Fruit fly (Drosophila melanogaster) Kc167 (cell line): Measurements from ENCODE around the gene Spps.

Experiments
- Myc ChIP-seq: fragments of >200 bp; optimal IDR thresholded peaks from 2 replicates; lab custom pipeline; 2017; ENCODE audit warnings: missing external identifiers
- psq ChIP-seq: fragments of >200 bp; optimal IDR thresholded peaks from 2 replicates; lab custom pipeline; 2017; ENCODE audit warnings: missing external identifiers

DNA sequence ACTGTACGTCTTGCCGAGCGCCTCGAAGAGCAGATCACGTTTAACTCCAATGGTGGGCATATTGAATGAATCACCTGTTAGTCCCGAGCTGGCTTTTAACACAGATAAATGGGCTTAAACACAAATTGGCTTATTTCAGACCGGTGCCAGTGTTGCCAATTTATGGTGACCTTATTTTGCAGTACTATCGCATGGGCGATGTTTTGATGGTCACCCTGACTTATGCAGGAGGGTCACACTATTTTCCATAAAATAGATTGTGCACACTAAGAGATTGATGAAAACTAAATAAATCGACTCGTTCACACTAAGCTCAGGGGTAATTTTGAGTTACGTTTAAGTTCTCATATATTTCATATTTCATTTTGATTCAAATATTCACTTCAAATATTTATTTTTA lies 25.8 kb upstream of the Spps start, which contains the start of gene beta-PheRS:
- no peak for TF ChIP-seq Myc
- no peak for TF ChIP-seq psq (lab: Kevin White, UChicago)
